Fruit fly (Drosophila melanogaster): ENCODE data around the gene mtg.
A peak's percentile ranks its signal among the peaks of the same experiment; 100 is the strongest.

The mtg gene

dm6 chr3R:8269740-8270139 is 19.4 kb downstream of the mtg start, which contains the start of gene CG9630 (continued):
- TF ChIP-seq PHDP (tag; optimal IDR thresholded peaks at IDR 0.05) (no peak), CG15514 (GFP tag; optimal IDR thresholded peaks at IDR 0.05) (peak; percentile 87), CG4854 (GFP tag; optimal IDR thresholded peaks at IDR 0.05) (no peak), Scr (GFP tag; IDR thresholded peaks at IDR 0.05; ENCODE audit: partially characterized antibody) (peak; percentile 62), unc-4 (GFP tag; IDR thresholded peaks at IDR 0.05; ENCODE audit: partially characterized antibody) (peak; percentile 70), mam (GFP tag; optimal IDR thresholded peaks at IDR 0.05) (no peak), CG6765 (GFP tag; optimal IDR thresholded peaks at IDR 0.05) (no peak), twi (tag; optimal IDR thresholded peaks at IDR 0.05) (peak; percentile 85), insv (GFP tag; optimal IDR thresholded peaks at IDR 0.05) (peak in 1 of 2 experiments; percentile 2), CG8478 (optimal IDR thresholded peaks at IDR 0.05) (no peak), Elba2 (GFP tag; optimal IDR thresholded peaks at IDR 0.05) (peak; percentile 79), CG17829 (tag; optimal IDR thresholded peaks at IDR 0.05) (peak; percentile 48), sna (GFP tag; IDR thresholded peaks at IDR 0.05; ENCODE audit: partially characterized antibody) (peak; percentile 71; the same call in 1 of the 2 replicates), CG3847 (GFP tag; IDR thresholded peaks at IDR 0.05) (peak; percentile 88), chn (GFP tag; optimal IDR thresholded peaks at IDR 0.05) (no peak), CG12659 (GFP tag; optimal IDR thresholded peaks at IDR 0.05) (peak; percentile 12), D (optimal IDR thresholded peaks at IDR 0.05) (no peak), D (GFP tag; optimal IDR thresholded peaks at IDR 0.05) (no peak), Med (GFP tag) (peak; percentile 87), CG2712 (tag; optimal IDR thresholded peaks at IDR 0.05) (peak; percentile 24), CG11560 (tag; IDR thresholded peaks at IDR 0.05) (no peak; the same call in 2 of the 3 replicates), ewg (GFP tag; optimal IDR thresholded peaks at IDR 0.05) (peak; percentile 1), CG10321 (GFP tag; IDR thresholded peaks at IDR 0.05) (0 out of 2 replicates have a peak, but pooled peaks have one; percentile 5), Six4 (GFP tag; optimal IDR thresholded peaks at IDR 0.05) (no peak), Dref (GFP tag; IDR thresholded peaks at IDR 0.05) (peak; percentile 78), crp (GFP tag; optimal IDR thresholded peaks at IDR 0.05) (peak in 1 of 2 experiments; percentile 77), nmo (GFP tag; optimal IDR thresholded peaks at IDR 0.05) (peak; percentile 10), sens-2 (GFP tag; IDR thresholded peaks at IDR 0.05) (no peak), gfzf (GFP tag; optimal IDR thresholded peaks at IDR 0.05) (peak; percentile 69), org-1 (GFP tag; optimal IDR thresholded peaks at IDR 0.05) (no peak), B-H1 (GFP tag; IDR thresholded peaks at IDR 0.05) (no peak), da (GFP tag; optimal IDR thresholded peaks at IDR 0.05) (peak; percentile 10), Doc2 (GFP tag; IDR thresholded peaks at IDR 0.05) (no peak), Doc3 (GFP tag; IDR thresholded peaks at IDR 0.05; ENCODE audit: partially characterized antibody) (peak; percentile 48; the same call in 2 of the 3 replicates), nerfin-1 (tag; optimal IDR thresholded peaks at IDR 0.05) (no peak), amos (GFP tag; IDR thresholded peaks at IDR 0.05; ENCODE audit: partially characterized antibody) (peak; percentile 69), fu2 (GFP tag; optimal IDR thresholded peaks at IDR 0.05) (no peak), phol (tag; optimal IDR thresholded peaks at IDR 0.05) (peak; percentile 66), CG13287 (GFP tag; IDR thresholded peaks at IDR 0.05; ENCODE audit: partially characterized antibody) (peak; percentile 80), Bteb2 (GFP tag; optimal IDR thresholded peaks at IDR 0.05) (no peak), CG9215 (GFP tag; IDR thresholded peaks at IDR 0.05) (peak; percentile 100), CG7928 (GFP tag; optimal IDR thresholded peaks at IDR 0.05) (peak; percentile 13), CoRest (tag; optimal IDR thresholded peaks at IDR 0.05) (peak; percentile 4), her (GFP tag; optimal IDR thresholded peaks at IDR 0.05) (no peak), Dek (tag; optimal IDR thresholded peaks at IDR 0.05) (no peak), ci (GFP tag; IDR thresholded peaks at IDR 0.05) (no peak), ara (GFP tag; IDR thresholded peaks at IDR 0.05) (0 out of 2 replicates have a peak, but pooled peaks have one; percentile 12), ato (GFP tag; IDR thresholded peaks at IDR 0.05; ENCODE audit: partially characterized antibody) (peak; percentile 87), CG16863 (GFP tag; optimal IDR thresholded peaks at IDR 0.05) (no peak), CHES-1-like (GFP tag; optimal IDR thresholded peaks at IDR 0.05) (peak; percentile 36), Nf-YA (GFP tag; IDR thresholded peaks at IDR 0.05) (no peak)

Measured in whole organism, embryonic.